Fruit fly (Drosophila melanogaster): ENCODE data around the gene C1GalTA.

The C1GalTA gene

dm6 chr2L:8997285-8997684 is 46.3 kb upstream of the C1GalTA start, which contains the start of the genes alien and CG18661 (continued):
- TF ChIP-seq CG1602 (GFP tag; optimal IDR thresholded peaks at IDR 0.05) (peak; percentile 76), Ada2b (GFP tag; IDR thresholded peaks at IDR 0.05) (peak; percentile 96), CG4360 (GFP tag; IDR thresholded peaks at IDR 0.05) (no peak), CG11723 (GFP tag; optimal IDR thresholded peaks at IDR 0.05) (peak; percentile 48), PHDP (tag; optimal IDR thresholded peaks at IDR 0.05) (peak; percentile 72), CG8924 (tag; optimal IDR thresholded peaks at IDR 0.05) (peak; percentile 42), oc (tag; optimal IDR thresholded peaks at IDR 0.05) (peak; percentile 44), CG17802 (tag; optimal IDR thresholded peaks at IDR 0.05) (peak; percentile 9), CG1529 (GFP tag; optimal IDR thresholded peaks at IDR 0.05) (no peak), kni (GFP tag; optimal IDR thresholded peaks at IDR 0.05) (no peak), fru (optimal IDR thresholded peaks at IDR 0.05) (no peak), Hr3 (GFP tag; optimal IDR thresholded peaks at IDR 0.05) (peak; percentile 64), CG11695 (GFP tag; IDR thresholded peaks at IDR 0.05) (peak; percentile 89), Nf-YC (tag; optimal IDR thresholded peaks at IDR 0.05) (peak; percentile 45), MTF-1 (GFP tag; optimal IDR thresholded peaks at IDR 0.05; ENCODE audit: borderline replicate concordance) (no peak), CG2202 (tag; optimal IDR thresholded peaks at IDR 0.05) (no peak), Chrac-16 (GFP tag; optimal IDR thresholded peaks at IDR 0.05) (peak; percentile 71), NFAT (GFP tag; IDR thresholded peaks at IDR 0.05) (peak; percentile 92), CG8765 (GFP tag; IDR thresholded peaks at IDR 0.05) (peak; percentile 88), Oaz (GFP tag; IDR thresholded peaks at IDR 0.05) (peak; percentile 95), h (optimal IDR thresholded peaks at IDR 0.05) (no peak), tio (GFP tag; optimal IDR thresholded peaks at IDR 0.05) (peak; percentile 36), Hr78 (GFP tag; optimal IDR thresholded peaks at IDR 0.05) (no peak), Dbx (GFP tag; IDR thresholded peaks at IDR 0.05) (peak; percentile 98), CG17328 (GFP tag; IDR thresholded peaks at IDR 0.05) (peak; percentile 66; the same call in 1 of the 2 replicates), HmgD (GFP tag; optimal IDR thresholded peaks at IDR 0.05) (peak; percentile 94), tap (tag; optimal IDR thresholded peaks at IDR 0.05) (no peak), bsh (GFP tag; optimal IDR thresholded peaks at IDR 0.05) (peak in 1 of 2 experiments; percentile 59), fu2 (GFP tag; optimal IDR thresholded peaks at IDR 0.05) (peak; percentile 86), grau (tag; optimal IDR thresholded peaks at IDR 0.05) (peak; percentile 65), jing (GFP tag; optimal IDR thresholded peaks at IDR 0.05) (peak; percentile 87), crp (GFP tag; optimal IDR thresholded peaks at IDR 0.05) (peak; percentile 83 to 95), Meics (GFP tag; optimal IDR thresholded peaks at IDR 0.05) (peak; percentile 47), CG33213 (GFP tag; optimal IDR thresholded peaks at IDR 0.05) (peak; percentile 88), Sin3A (optimal IDR thresholded peaks at IDR 0.05) (peak; percentile 52), CG34376 (GFP tag; optimal IDR thresholded peaks at IDR 0.05) (peak; percentile 4), CG33557 (GFP tag; optimal IDR thresholded peaks at IDR 0.05) (peak; percentile 27), CG1792 (GFP tag; optimal IDR thresholded peaks at IDR 0.05) (peak; percentile 57), yki (optimal IDR thresholded peaks at IDR 0.05) (peak; percentile 3), Trl (optimal IDR thresholded peaks at IDR 0.05) (no peak), Trl (GFP tag; optimal IDR thresholded peaks at IDR 0.05) (peak; percentile 98), CG10462 (GFP tag; optimal IDR thresholded peaks at IDR 0.05) (peak; percentile 72), Mes4 (GFP tag; optimal IDR thresholded peaks at IDR 0.05) (peak; percentile 29), H2.0 (GFP tag; IDR thresholded peaks at IDR 0.05) (peak; percentile 98), fd3F (GFP tag; optimal IDR thresholded peaks at IDR 0.05) (peak; percentile 44), CG7271 (tag; optimal IDR thresholded peaks at IDR 0.05) (no peak), corto (GFP tag; optimal IDR thresholded peaks at IDR 0.05) (no peak), cato (GFP tag; optimal IDR thresholded peaks at IDR 0.05; ENCODE audit: borderline replicate concordance) (peak; percentile 32), Dip3 (GFP tag; optimal IDR thresholded peaks at IDR 0.05) (peak; percentile 95), CG8359 (GFP tag; optimal IDR thresholded peaks at IDR 0.05; ENCODE audit: borderline replicate concordance) (no peak), CG8089 (GFP tag; optimal IDR thresholded peaks at IDR 0.05) (peak; percentile 69), esg (GFP tag; conservative IDR thresholded peaks at IDR 0.05) (peak; percentile 98), br (optimal IDR thresholded peaks at IDR 0.05) (no peak)

Data from whole organism, embryonic.